Fruit fly (Drosophila melanogaster) whole organism, wandering third instar larva: Measurements from ENCODE around the gene vri.

ENCODE experiments used
- Abd-B ChIP-seq: fragments of >200 bp; optimal IDR thresholded peaks from 2 replicates; lab custom pipeline; 2017; ENCODE audit warnings: missing biosample characterization, missing genetic modification characterization
- CG32264 ChIP-seq: fragments of 200-800 bp; sonication (Bioruptor generic); optimal IDR thresholded peaks from 2 replicates; lab custom pipeline; 2016; ENCODE audit warnings: missing biosample characterization, missing genetic modification characterization
- CG9705 ChIP-seq: fragments of 200-800 bp; sonication (Bioruptor generic); optimal IDR thresholded peaks from 2 replicates; lab custom pipeline; 2018; ENCODE audit warnings: missing biosample characterization, mild to moderate bottlenecking, missing genetic modification characterization
- CrebA ChIP-seq: fragments of 200-800 bp; sonication (Bioruptor generic); optimal IDR thresholded peaks from 2 replicates; lab custom pipeline; 2016; ENCODE audit warnings: missing biosample characterization, mild to moderate bottlenecking, missing genetic modification characterization, borderline replicate concordance
- Dfd ChIP-seq: fragments of >200 bp; optimal IDR thresholded peaks from 2 replicates; lab custom pipeline; 2017; ENCODE audit warnings: missing biosample characterization, missing genetic modification characterization
- Dif ChIP-seq: fragments of 200-275, 200-300 bp; sonication (Bioruptor generic); optimal IDR thresholded peaks from 2 replicates; lab custom pipeline; 2018; ENCODE audit warnings: missing biosample characterization, missing genetic modification characterization; ENCODE audit not compliant: partially characterized antibody
- GATAd ChIP-seq: sonication (Bioruptor generic); optimal IDR thresholded peaks from 2 replicates; lab custom pipeline; 2016; ENCODE audit warnings: missing biosample characterization, missing genetic modification characterization
- HLH106 ChIP-seq: fragments of 200-800 bp; optimal IDR thresholded peaks from 3 replicates; lab custom pipeline; 2019; ENCODE audit warnings: missing biosample characterization, mild to moderate bottlenecking, missing genetic modification characterization, moderate library complexity
- Hr78 ChIP-seq: fragments of >200 bp; optimal IDR thresholded peaks from 2 replicates; lab custom pipeline; 2017; ENCODE audit warnings: missing biosample characterization, missing genetic modification characterization
- Jra ChIP-seq: sonication (Bioruptor generic); optimal IDR thresholded peaks from 2 replicates; lab custom pipeline; 2016; ENCODE audit warnings: missing biosample characterization, missing genetic modification characterization
- Mio ChIP-seq: sonication (Bioruptor generic); optimal IDR thresholded peaks from 2 replicates; lab custom pipeline; 2016; ENCODE audit warnings: missing biosample characterization, missing genetic modification characterization
- Myc ChIP-seq: fragments of >200 bp; optimal IDR thresholded peaks from 2 replicates; lab custom pipeline; 2017
- N ChIP-seq: fragments of >200 bp; optimal IDR thresholded peaks from 2 replicates; lab custom pipeline; 2018; ENCODE audit warnings: missing biosample characterization, missing external identifiers, missing genetic modification characterization
- OdsH ChIP-seq: fragments of 200-800 bp; sonication (Bioruptor generic); optimal IDR thresholded peaks from 2 replicates; lab custom pipeline; 2016; ENCODE audit warnings: missing biosample characterization, mild to moderate bottlenecking, missing genetic modification characterization
- Rel ChIP-seq, 2 experiments: fragments of 200-800 bp; sonication (Bioruptor generic) in 1 of 2; optimal IDR thresholded peaks; 2 replicates in 1 of 2; 3 replicates in 1 of 2; lab custom pipeline; 2016 to 2019; ENCODE audit warnings: mild to moderate bottlenecking in 2 of 2, missing biosample characterization in 2 of 2, missing genetic modification characterization in 2 of 2, moderate library complexity in 1 of 2
- Sp1 ChIP-seq: fragments of 200-800 bp; sonication (Bioruptor generic); optimal IDR thresholded peaks from 3 replicates; lab custom pipeline; 2019; ENCODE audit warnings: missing biosample characterization, mild to moderate bottlenecking, missing genetic modification characterization, moderate library complexity
- Vsx2 ChIP-seq: fragments of 200-300, 225-300 bp; sonication (Bioruptor generic); optimal IDR thresholded peaks from 2 replicates; lab custom pipeline; 2018; ENCODE audit warnings: missing biosample characterization, missing genetic modification characterization; ENCODE audit not compliant: partially characterized antibody
- br ChIP-seq: fragments of 200-800 bp; sonication (Bioruptor generic); optimal IDR thresholded peaks from 2 replicates; lab custom pipeline; 2016; ENCODE audit warnings: missing biosample characterization, missing genetic modification characterization
- brk ChIP-seq: fragments of 200-800 bp; sonication (Bioruptor generic); optimal IDR thresholded peaks from 2 replicates; lab custom pipeline; 2016; ENCODE audit warnings: missing biosample characterization, mild to moderate bottlenecking, missing genetic modification characterization
- dsf ChIP-seq: sonication (Bioruptor generic); optimal IDR thresholded peaks from 2 replicates; lab custom pipeline; 2016; ENCODE audit warnings: missing biosample characterization, missing genetic modification characterization, borderline replicate concordance
- ey ChIP-seq: fragments of 200-800 bp; sonication (Bioruptor generic); optimal IDR thresholded peaks from 2 replicates; lab custom pipeline; 2016; ENCODE audit warnings: missing biosample characterization, missing genetic modification characterization
- foxo ChIP-seq, 2 experiments: fragments of 200-800 bp; sonication (Bioruptor generic); optimal IDR thresholded peaks; 2 replicates in 1 of 2; 3 replicates in 1 of 2; lab custom pipeline; 2016 to 2017; ENCODE audit warnings: missing biosample characterization in 2 of 2, missing genetic modification characterization in 2 of 2
- fru ChIP-seq: fragments of 200-800 bp; sonication (Bioruptor generic); optimal IDR thresholded peaks from 3 replicates; lab custom pipeline; 2016; ENCODE audit warnings: missing biosample characterization, mild to moderate bottlenecking, missing genetic modification characterization
- h ChIP-seq: fragments of 200-800 bp; sonication (Bioruptor generic); optimal IDR thresholded peaks from 3 replicates; lab custom pipeline; 2016; ENCODE audit warnings: missing biosample characterization, mild to moderate bottlenecking, missing genetic modification characterization
- jim ChIP-seq: fragments of 175-275, 200-325 bp; sonication (Bioruptor generic); optimal IDR thresholded peaks from 2 replicates; lab custom pipeline; 2016; ENCODE audit warnings: missing biosample characterization, mild to moderate bottlenecking, missing genetic modification characterization
- lola ChIP-seq: fragments of >200 bp; optimal IDR thresholded peaks from 2 replicates; lab custom pipeline; 2017; ENCODE audit warnings: missing biosample characterization, missing genetic modification characterization
- pan ChIP-seq: fragments of >200 bp; optimal IDR thresholded peaks from 2 replicates; lab custom pipeline; 2017
- psq ChIP-seq: fragments of 200-800 bp; sonication (Bioruptor generic); optimal IDR thresholded peaks from 3 replicates; lab custom pipeline; 2017; ENCODE audit warnings: missing biosample characterization, mild to moderate bottlenecking, missing genetic modification characterization, moderate library complexity
- rgr ChIP-seq: fragments of 200-800 bp; sonication (Bioruptor generic); optimal IDR thresholded peaks from 3 replicates; lab custom pipeline; 2016; ENCODE audit warnings: missing biosample characterization, mild to moderate bottlenecking, missing genetic modification characterization
- tai ChIP-seq: sonication (Bioruptor generic); optimal IDR thresholded peaks from 2 replicates; lab custom pipeline; 2016; ENCODE audit warnings: missing biosample characterization, missing genetic modification characterization
- usp ChIP-seq: fragments of >200 bp; optimal IDR thresholded peaks from 2 replicates; lab custom pipeline; 2017; ENCODE audit warnings: missing biosample characterization, missing genetic modification characterization
- woc ChIP-seq: sonication (Bioruptor generic); optimal IDR thresholded peaks from 2 replicates; lab custom pipeline; 2016; ENCODE audit warnings: missing biosample characterization, mild to moderate bottlenecking, missing genetic modification characterization

vri gene

dm6 chr2L:5242194-5242914 is 46.4 kb upstream of the vri start (continued):
- TF ChIP-seq Myc, result no peak
- peak; percentile 61 for TF ChIP-seq fru (GFP tag; lab: Kevin White, UChicago)
- TF ChIP-seq, all 38 proteins: peak for 14

DNA sequence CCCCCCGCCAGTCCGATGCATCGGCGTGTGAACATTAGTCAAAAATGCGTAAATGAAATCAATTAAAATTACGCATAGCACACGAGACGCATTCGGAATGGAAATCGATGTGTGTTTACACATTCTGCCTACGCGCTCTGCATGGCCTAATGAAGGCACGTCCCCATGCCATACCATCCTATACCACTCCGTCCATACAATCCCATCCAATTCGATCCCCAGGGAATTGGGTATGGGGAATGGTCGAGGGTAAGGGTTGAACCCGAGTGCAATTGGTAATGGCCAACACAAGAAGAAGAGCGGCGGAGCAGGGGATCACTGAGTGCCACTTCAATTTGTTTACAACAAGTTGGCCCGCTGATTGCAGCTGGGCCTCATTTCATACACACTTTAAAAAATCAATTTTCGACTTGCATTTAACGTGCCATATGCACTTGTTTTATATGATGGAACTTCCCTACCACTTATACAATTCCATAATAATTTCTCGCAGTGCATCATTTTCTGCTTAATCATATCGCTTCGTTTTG is 43.3 kb upstream of the vri start:
- no peak for TF ChIP-seq woc
- TF ChIP-seq Dif, result no peak
- TF ChIP-seq br, result peak; percentile 27
- no peak for TF ChIP-seq Rel (GFP tag; optimal IDR thresholded peaks at IDR 0.05; lab: Kevin White, UChicago)
- no peak for TF ChIP-seq Rel (tag; optimal IDR thresholded peaks at IDR 0.05; lab: Kevin White, UChicago)
- peak; percentile 15 for TF ChIP-seq psq
- TF ChIP-seq pan (lab: Kevin White, UChicago), result no peak
- peak; percentile 5 for TF ChIP-seq OdsH (GFP tag; lab: Kevin White, UChicago)
- no peak for TF ChIP-seq lola (GFP tag; lab: Kevin White, UChicago)
- TF ChIP-seq GATAd (GFP tag; lab: Kevin White, UChicago), result no peak
- peak; percentile 25 for TF ChIP-seq fru (GFP tag; lab: Kevin White, UChicago)
- TF ChIP-seq Hr78 (GFP tag; lab: Kevin White, UChicago), result no peak
- peak in 1 of 2 experiments; percentile 45 for TF ChIP-seq foxo (GFP tag; optimal IDR thresholded peaks at IDR 0.05; lab: Kevin White, UChicago)
- TF ChIP-seq rgr (GFP tag; lab: Kevin White, UChicago), result peak; percentile 47
- no peak for TF ChIP-seq Vsx2 (GFP tag; lab: Kevin White, UChicago)
- TF ChIP-seq ey (GFP tag; lab: Kevin White, UChicago), result no peak
- TF ChIP-seq Sp1 (GFP tag; lab: Kevin White, UChicago), result peak; percentile 14
- peak; percentile 13 for TF ChIP-seq h (GFP tag; lab: Kevin White, UChicago)
- no peak for TF ChIP-seq Dfd
- TF ChIP-seq, all 38 proteins: peak for 8

DNA sequence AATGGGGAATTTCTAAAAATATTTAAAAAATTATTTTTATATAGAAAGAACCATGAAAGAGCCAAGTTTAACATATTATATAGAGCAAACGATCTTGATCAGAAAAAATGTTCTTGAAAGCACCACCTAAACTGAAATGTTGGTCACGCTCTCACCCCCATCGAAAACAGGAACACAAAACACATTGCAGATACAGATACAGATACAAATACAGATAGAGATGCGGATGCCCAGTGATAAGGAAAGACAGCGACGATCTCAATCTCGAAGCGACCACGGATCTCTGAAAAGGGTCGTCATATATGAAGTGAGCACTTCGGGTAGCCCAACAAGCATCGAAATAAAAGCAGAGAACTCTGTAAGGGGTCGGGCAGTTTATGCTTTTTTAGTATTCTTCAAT is 41.4 kb upstream of the vri start:
- TF ChIP-seq foxo (GFP tag; optimal IDR thresholded peaks at IDR 0.05; lab: Kevin White, UChicago) (peak in 1 of 2 experiments; percentile 11), Abd-B (GFP tag; lab: Kevin White, UChicago) (no peak), dsf (GFP tag; lab: Kevin White, UChicago) (no peak), CrebA (GFP tag; lab: Kevin White, UChicago) (no peak), Vsx2 (GFP tag; lab: Kevin White, UChicago) (no peak), GATAd (GFP tag; lab: Kevin White, UChicago) (no peak), tai (GFP tag; lab: Kevin White, UChicago) (no peak), rgr (GFP tag; lab: Kevin White, UChicago) (peak; percentile 15), brk (GFP tag; lab: Kevin White, UChicago) (no peak), usp (GFP tag; lab: Kevin White, UChicago) (no peak), Sp1 (GFP tag; lab: Kevin White, UChicago) (no peak), jim (GFP tag; lab: Kevin White, UChicago) (no peak), CG32264 (GFP tag; lab: Kevin White, UChicago) (no peak), fru (GFP tag; lab: Kevin White, UChicago) (peak; percentile 26), h (GFP tag; lab: Kevin White, UChicago) (peak; percentile 17), Mio (no peak), psq (peak; percentile 17), lola (GFP tag; lab: Kevin White, UChicago) (no peak), N (no peak), CG9705 (no peak), OdsH (GFP tag; lab: Kevin White, UChicago) (no peak)
- TF ChIP-seq, all 38 proteins: peak for 5

dm6 chr2L:5247812-5248211 is 40.9 kb upstream of the vri start:
- TF ChIP-seq HLH106 (tag; lab: Kevin White, UChicago), result no peak
- no peak for TF ChIP-seq Hr78 (GFP tag; lab: Kevin White, UChicago)
- no peak for TF ChIP-seq Jra (GFP tag; lab: Kevin White, UChicago)
